Worm (Caenorhabditis elegans) whole organism, L4 larva: Measurements from ENCODE around the gene B0361.3.

Experiments
- D1046.2 ChIP-seq: fragments of 200-800 bp; sonication (Bioruptor generic); IDR thresholded peaks from 2 replicates; pipeline ENCODE4 v1.3.6; 2022; ENCODE audit warnings: missing genetic modification characterization, missing compliant biosample characterization
- F10B5.3 ChIP-seq: sonication (generic microtip); optimal IDR thresholded peaks from 2 replicates; lab custom pipeline; 2016; ENCODE audit warnings: mild to moderate bottlenecking, missing genetic modification characterization, missing compliant biosample characterization
- F37D6.2 ChIP-seq: sonication (generic microtip); optimal IDR thresholded peaks from 2 replicates; lab custom pipeline; 2016; ENCODE audit warnings: mild to moderate bottlenecking, missing genetic modification characterization, missing compliant biosample characterization
- Y48G9A.11 ChIP-seq: fragments of 200-800 bp; sonication (Bioruptor generic); IDR thresholded peaks from 2 replicates; pipeline ENCODE4 v1.3.6; 2022; ENCODE audit warnings: missing genetic modification reagents, missing genetic modification characterization, missing compliant biosample characterization
- Y5F2A.4 ChIP-seq: fragments of 200-800 bp; sonication (Bioruptor generic); optimal IDR thresholded peaks from 2 replicates; lab custom pipeline; 2018; ENCODE audit warnings: mild to moderate bottlenecking, missing genetic modification characterization, missing compliant biosample characterization
- aha-1 ChIP-seq: fragments of 150-350 bp; peaks from one replicate; lab custom pipeline; 2014; ENCODE audit warnings: missing biosample characterization, missing genetic modification characterization
- ama-1 ChIP-seq: fragments of 150-350 bp; optimal IDR thresholded peaks from 2 replicates; lab custom pipeline; 2014; ENCODE audit warnings: inconsistent platforms, mixed read lengths
- ceh-28 ChIP-seq: fragments of 150-350 bp; optimal IDR thresholded peaks from 2 replicates; lab custom pipeline; 2014; ENCODE audit warnings: missing biosample characterization, missing genetic modification reagents, missing genetic modification characterization
- ceh-32 ChIP-seq: sonication (generic microtip); optimal IDR thresholded peaks from 2 replicates; lab custom pipeline; 2016; ENCODE audit warnings: mild to moderate bottlenecking, missing genetic modification characterization, missing compliant biosample characterization; ENCODE audit not compliant: poor library complexity
- ceh-82 ChIP-seq: sonication (generic microtip); optimal IDR thresholded peaks from 2 replicates; lab custom pipeline; 2017; ENCODE audit warnings: missing biosample characterization, missing genetic modification characterization
- ctbp-1 ChIP-seq: fragments of 200-800 bp; sonication (Bioruptor generic); IDR thresholded peaks from 2 replicates; pipeline ENCODE4 v1.3.6; 2022; ENCODE audit warnings: missing genetic modification reagents, missing genetic modification characterization, missing compliant biosample characterization
- daf-16 ChIP-seq, 3 experiments: sonication (generic microtip); optimal IDR thresholded peaks; 2 replicates each; lab custom pipeline; 2016 to 2017; ENCODE audit warnings: missing genetic modification characterization in 3 of 3, missing genetic modification reagents in 3 of 3, mild to moderate bottlenecking in 2 of 3, missing compliant biosample characterization in 2 of 3, missing biosample characterization in 1 of 3, moderate library complexity in 1 of 3
- dmd-6 ChIP-seq: fragments of 200-800 bp; sonication (Bioruptor generic); IDR thresholded peaks from 2 replicates; pipeline ENCODE4 v1.3.6; 2022; ENCODE audit warnings: missing genetic modification reagents, missing genetic modification characterization, missing compliant biosample characterization
- dpl-1 ChIP-seq: fragments of 150-350 bp; optimal IDR thresholded peaks from 2 replicates; lab custom pipeline; 2014; ENCODE audit warnings: missing biosample characterization, missing genetic modification reagents, missing genetic modification characterization
- egl-43 ChIP-seq: fragments of 200-800 bp; sonication (Bioruptor generic); IDR thresholded peaks from 2 replicates; pipeline ENCODE4 v1.3.6; 2022; ENCODE audit warnings: missing genetic modification reagents, missing genetic modification characterization, missing compliant biosample characterization
- hlh-11 ChIP-seq: fragments of 200-800 bp; sonication (Bioruptor generic); optimal IDR thresholded peaks from 2 replicates; lab custom pipeline; 2018; ENCODE audit warnings: mild to moderate bottlenecking, missing genetic modification characterization, missing compliant biosample characterization
- hlh-30 ChIP-seq: sonication (generic microtip); optimal IDR thresholded peaks from 2 replicates; lab custom pipeline; 2017; ENCODE audit warnings: antibody characterized with exemption, mild to moderate bottlenecking, missing genetic modification characterization, missing compliant biosample characterization; ENCODE audit not compliant: insufficient read depth
- hmg-1.1 ChIP-seq: fragments of 200-800 bp; sonication (Bioruptor generic); IDR thresholded peaks from 2 replicates; pipeline ENCODE4 v1.3.6; 2022; ENCODE audit warnings: missing genetic modification reagents, missing genetic modification characterization, missing compliant biosample characterization
- lim-7 ChIP-seq: fragments of 200-800 bp; sonication (Bioruptor generic); IDR thresholded peaks from 2 replicates; pipeline ENCODE4 v1.3.6; 2022; ENCODE audit warnings: missing genetic modification characterization, missing compliant biosample characterization
- lin-15B ChIP-seq: fragments of 150-350 bp; sonication (generic microtip); optimal IDR thresholded peaks from 3 replicates; lab custom pipeline; 2014; ENCODE audit warnings: missing biosample characterization, missing genetic modification characterization
- lin-29 ChIP-seq: fragments of 200-800 bp; sonication (Bioruptor generic); IDR thresholded peaks from 2 replicates; pipeline ENCODE4 v1.3.6; 2022; ENCODE audit warnings: missing genetic modification reagents, missing genetic modification characterization, missing compliant biosample characterization
- lin-38 ChIP-seq: fragments of 200-800 bp; sonication (Bioruptor generic); IDR thresholded peaks from 2 replicates; pipeline ENCODE4 v1.3.6; 2022; ENCODE audit warnings: missing genetic modification reagents, missing genetic modification characterization, missing compliant biosample characterization
- lin-39 ChIP-seq: fragments of 150-350 bp; optimal IDR thresholded peaks from 2 replicates; lab custom pipeline; 2014; ENCODE audit warnings: missing biosample characterization, missing genetic modification reagents, missing genetic modification characterization
- lsy-2 ChIP-seq, 2 experiments: fragments of 150-350 bp in 1 of 2; sonication (generic microtip) in 1 of 2; optimal IDR thresholded peaks; 2 replicates each; lab custom pipeline; 2014 to 2017; ENCODE audit warnings: missing biosample characterization in 2 of 2, missing genetic modification characterization in 2 of 2
- madf-5 ChIP-seq, 2 experiments: fragments of 200-800 bp; sonication (Bioruptor generic); IDR thresholded peaks; 2 replicates each; pipeline ENCODE4 v1.3.6; 2022; ENCODE audit warnings: missing compliant biosample characterization in 2 of 2, missing genetic modification characterization in 2 of 2
- mdl-1 ChIP-seq, 2 experiments: fragments of 150-350 bp in 1 of 2; sonication (generic microtip) in 1 of 2; optimal IDR thresholded peaks; 2 replicates each; lab custom pipeline; 2014 to 2017; ENCODE audit warnings: missing biosample characterization in 2 of 2, missing genetic modification characterization in 2 of 2
- mep-1 ChIP-seq: fragments of 150-350 bp; sonication (generic microtip); optimal IDR thresholded peaks from 3 replicates; lab custom pipeline; 2014; ENCODE audit warnings: missing biosample characterization, missing genetic modification characterization
- mes-2 ChIP-seq: sonication (generic microtip); optimal IDR thresholded peaks from 2 replicates; lab custom pipeline; 2016; ENCODE audit warnings: missing genotype, mild to moderate bottlenecking, missing genetic modification characterization, missing compliant biosample characterization; ENCODE audit not compliant: poor library complexity, severe bottlenecking
- mxl-3 ChIP-seq: fragments of 200-800 bp; sonication (Bioruptor generic); optimal IDR thresholded peaks from 2 replicates; lab custom pipeline; 2018; ENCODE audit warnings: mild to moderate bottlenecking, missing genetic modification characterization, missing compliant biosample characterization
- nhr-28 ChIP-seq: fragments of 150-350 bp; optimal IDR thresholded peaks from 2 replicates; lab custom pipeline; 2014; ENCODE audit warnings: missing biosample characterization, missing genetic modification characterization
- nhr-48 ChIP-seq: sonication (generic microtip); optimal IDR thresholded peaks from 2 replicates; lab custom pipeline; 2016; ENCODE audit warnings: mild to moderate bottlenecking, missing genetic modification characterization, missing compliant biosample characterization
- php-3 ChIP-seq: fragments of 200-800 bp; sonication (Bioruptor generic); IDR thresholded peaks from 2 replicates; pipeline ENCODE4 v1.3.6; 2022; ENCODE audit warnings: missing genetic modification reagents, missing genetic modification characterization, missing compliant biosample characterization
- snpc-1.2 ChIP-seq: fragments of 200-800 bp; sonication (Bioruptor generic); IDR thresholded peaks from 2 replicates; pipeline ENCODE4 v1.3.6; 2022; ENCODE audit warnings: missing genetic modification reagents, missing genetic modification characterization, missing compliant biosample characterization
- snpc-4 ChIP-seq: fragments of 150-350 bp; optimal IDR thresholded peaks from 2 replicates; lab custom pipeline; 2014; ENCODE audit warnings: missing biosample characterization, missing genetic modification characterization
- spr-1 ChIP-seq: sonication (generic microtip); optimal IDR thresholded peaks from 2 replicates; lab custom pipeline; 2016; ENCODE audit warnings: mild to moderate bottlenecking, missing genetic modification characterization, missing compliant biosample characterization
- unc-130 ChIP-seq: sonication (generic microtip); optimal IDR thresholded peaks from 2 replicates; lab custom pipeline; 2016; ENCODE audit warnings: missing genetic modification reagents, missing genetic modification characterization, missing compliant biosample characterization
- unc-62 ChIP-seq, 3 experiments: fragments of 150-350 bp in 1 of 3; sonication (generic microtip); optimal IDR thresholded peaks in 2 of 3; peaks in 1 of 3; 1 replicate in 1 of 3; 2 replicates in 2 of 3; lab custom pipeline; 2014 to 2017; ENCODE audit warnings: missing biosample characterization in 3 of 3, missing genetic modification characterization in 3 of 3, missing genetic modification reagents in 3 of 3, missing genotype in 1 of 3
- vab-7 ChIP-seq: fragments of 200-800 bp; sonication (Bioruptor generic); IDR thresholded peaks from 2 replicates; pipeline ENCODE4 v1.3.6; 2022; ENCODE audit warnings: missing genetic modification reagents, missing genetic modification characterization, missing compliant biosample characterization
- zag-1 ChIP-seq: fragments of 150-350 bp; optimal IDR thresholded peaks from 2 replicates; lab custom pipeline; 2014; ENCODE audit warnings: missing biosample characterization, missing genetic modification characterization
- zfp-3 ChIP-seq: fragments of 200-800 bp; sonication (Bioruptor generic); conservative IDR thresholded peaks from 2 replicates; pipeline ENCODE4 v1.3.6; 2022; ENCODE audit warnings: missing genetic modification reagents, missing genetic modification characterization, missing compliant biosample characterization
- ztf-11 ChIP-seq: fragments of 150-350 bp; optimal IDR thresholded peaks from 2 replicates; lab custom pipeline; 2014; ENCODE audit warnings: missing biosample characterization, missing genetic modification characterization
- ztf-7 ChIP-seq: fragments of 150-350 bp; optimal IDR thresholded peaks from 2 replicates; lab custom pipeline; 2014; ENCODE audit warnings: missing biosample characterization, missing genetic modification characterization

B0361.3 gene

ce11 chrIII:7291216-7291615 is 10.0 kb downstream of the B0361.3 start:
- TF ChIP-seq php-3, result no peak
- TF ChIP-seq unc-62 (GFP tag; optimal IDR thresholded peaks at IDR 0.05 in 1 of 2; lab: Kevin White, UChicago), result peak in 1 of 2 experiments; percentile 52
- TF ChIP-seq unc-62 (tag; optimal IDR thresholded peaks at IDR 0.05; lab: Kevin White, UChicago), result no peak
- TF ChIP-seq, all 104 proteins: peak for 1

DNA sequence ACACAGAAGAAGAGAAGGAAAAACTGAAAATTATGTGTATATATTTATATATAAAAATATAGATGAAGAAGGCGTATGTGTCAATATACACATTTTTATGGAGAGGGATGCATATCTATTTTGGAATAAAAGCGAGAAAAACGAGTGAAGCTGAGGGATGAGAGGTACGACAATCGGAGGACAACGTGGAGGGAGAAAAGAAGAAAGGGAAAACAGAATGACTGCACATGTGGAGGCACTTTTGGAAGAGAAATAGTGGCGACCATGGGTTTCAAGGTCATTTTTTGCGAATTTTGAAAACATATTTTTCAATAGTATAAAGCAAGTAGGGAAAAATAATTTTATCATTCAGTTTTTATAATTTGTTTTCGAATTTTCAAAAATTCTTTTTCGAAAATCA is 11.3 kb downstream of the B0361.3 start:
- peak; percentile 38 for TF ChIP-seq nhr-28
- no peak for TF ChIP-seq ceh-82 (tag; lab: Kevin White, UChicago)
- TF ChIP-seq daf-16 (GFP tag; optimal IDR thresholded peaks at IDR 0.05; lab: Kevin White, UChicago), result no peak
- TF ChIP-seq daf-16 (tag; optimal IDR thresholded peaks at IDR 0.05; lab: Kevin White, UChicago), result no peak
- peak; percentile 31 for TF ChIP-seq mep-1 (tag; lab: Kevin White, UChicago)
- TF ChIP-seq lin-15B (tag; lab: Kevin White, UChicago), result no peak
- TF ChIP-seq zfp-3 (GFP tag; lab: Robert Waterston, UW), result no peak
- TF ChIP-seq mdl-1 (tag; optimal IDR thresholded peaks at IDR 0.05; lab: Kevin White, UChicago), result peak in 1 of 2 experiments; percentile 75
- no peak for TF ChIP-seq egl-43 (GFP tag; lab: Robert Waterston, UW)
- TF ChIP-seq dmd-6, result no peak
- no peak for TF ChIP-seq hmg-1.1 (GFP tag; lab: Robert Waterston, UW)
- TF ChIP-seq mxl-3 (GFP tag; lab: Kevin White, UChicago), result peak; percentile 90
- peak in 1 of 2 experiments; percentile 49 for TF ChIP-seq lsy-2 (tag; optimal IDR thresholded peaks at IDR 0.05; lab: Kevin White, UChicago)
- peak; percentile 8 for TF ChIP-seq mes-2
- TF ChIP-seq hlh-30 (tag; lab: Kevin White, UChicago), result peak; percentile 76
- peak; percentile 91 for TF ChIP-seq aha-1 (tag; lab: Kevin White, UChicago)
- no peak for TF ChIP-seq snpc-1.2 (GFP tag; lab: Robert Waterston, UW)
- TF ChIP-seq php-3, result no peak
- no peak for TF ChIP-seq ctbp-1 (GFP tag; lab: Robert Waterston, UW)
- no peak for TF ChIP-seq ceh-32
- no peak for TF ChIP-seq lin-39 (tag; lab: Kevin White, UChicago)
- TF ChIP-seq spr-1 (tag; lab: Kevin White, UChicago), result no peak
- no peak for TF ChIP-seq lim-7
- TF ChIP-seq zag-1, result no peak
- no peak for TF ChIP-seq snpc-4 (tag; lab: Kevin White, UChicago)
- no peak for TF ChIP-seq lin-29
- TF ChIP-seq vab-7 (GFP tag; lab: Robert Waterston, UW), result no peak
- no peak for TF ChIP-seq nhr-48 (tag; lab: Kevin White, UChicago)
- TF ChIP-seq, all 104 proteins: peak for 8

DNA sequence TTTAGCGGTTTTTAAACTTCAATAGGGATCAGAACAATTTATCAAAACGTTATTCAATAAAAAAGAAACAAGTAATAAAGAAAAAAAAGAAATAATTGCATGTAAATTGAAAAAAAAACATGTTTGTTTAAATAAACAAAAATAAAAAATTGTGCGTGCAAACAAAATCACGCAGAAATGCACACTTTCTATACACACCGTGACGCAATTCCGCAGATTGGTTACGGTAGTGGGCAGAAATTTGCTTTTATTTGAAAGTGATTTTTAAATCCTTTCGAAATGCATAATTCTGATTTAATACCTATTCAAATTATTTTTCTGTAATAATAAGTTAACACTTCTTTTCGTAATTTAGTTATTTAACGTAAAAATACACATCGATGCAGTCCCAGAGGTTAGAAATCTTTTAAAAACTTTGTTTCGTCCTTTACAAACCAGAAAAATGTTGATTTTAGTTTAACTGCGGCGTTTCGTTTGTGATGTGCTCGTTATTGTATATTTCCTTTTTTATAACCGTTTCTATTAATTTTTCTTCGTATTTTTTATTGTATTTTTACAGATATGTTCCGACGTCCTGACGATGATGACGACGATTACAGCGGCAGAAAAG is 11.9 kb downstream of the B0361.3 start, which contains the start of gene cwf-19L2:
Gene cwf-19L2 (plus strand): TSS at position 560 of the 610 bp plus-strand sequence.
- TF ChIP-seq lsy-2 (tag; optimal IDR thresholded peaks at IDR 0.05; lab: Kevin White, UChicago), result peak in 1 of 2 experiments; percentile 87
- TF ChIP-seq aha-1 (tag; lab: Kevin White, UChicago), result peak; percentile 21
- TF ChIP-seq hmg-1.1 (GFP tag; lab: Robert Waterston, UW), result no peak
- peak; percentile 27 for TF ChIP-seq mes-2
- TF ChIP-seq ztf-11, result no peak
- TF ChIP-seq unc-130 (GFP tag; lab: Kevin White, UChicago), result peak; percentile 31
- TF ChIP-seq spr-1 (tag; lab: Kevin White, UChicago), result no peak
- TF ChIP-seq F10B5.3 (tag; lab: Kevin White, UChicago), result no peak

DNA sequence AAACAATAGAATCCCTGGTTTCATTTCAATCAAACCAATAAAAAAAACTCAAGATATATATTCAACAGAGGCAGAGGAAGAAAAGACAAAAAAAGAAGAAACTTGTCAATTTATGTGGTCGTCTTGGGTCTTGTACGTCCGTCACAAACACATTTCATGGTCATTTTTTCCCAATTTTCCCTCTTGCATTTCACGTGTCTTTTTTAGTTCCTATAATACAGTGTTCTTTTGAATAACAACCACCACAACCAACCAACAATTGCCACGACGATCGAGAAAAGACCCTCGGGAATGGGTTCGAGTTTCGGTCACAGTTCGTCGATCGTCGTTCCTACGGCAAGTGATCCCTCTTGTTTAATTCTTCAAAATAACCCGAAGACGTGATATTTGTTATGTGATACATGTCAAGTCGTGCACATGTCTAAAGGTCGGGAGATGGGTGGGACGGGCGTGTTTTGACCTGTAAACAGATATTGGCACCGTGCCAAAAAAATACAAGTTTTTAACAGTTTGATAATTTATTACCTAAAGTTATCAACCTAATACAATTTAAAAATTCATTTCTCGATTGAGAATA is 14.9 kb downstream of the B0361.3 start:
- TF ChIP-seq egl-43 (GFP tag; lab: Robert Waterston, UW) (no peak), dmd-6 (0 out of 2 replicates have a peak, but pooled peaks have one; percentile 10), ceh-28 (tag; lab: Kevin White, UChicago) (no peak), Y48G9A.11 (GFP tag; lab: Robert Waterston, UW) (no peak), lin-38 (GFP tag; lab: Robert Waterston, UW) (no peak), unc-62 (GFP tag; optimal IDR thresholded peaks at IDR 0.05 in 1 of 2; lab: Kevin White, UChicago) (peak in 1 of 2 experiments; percentile 99), unc-62 (tag; optimal IDR thresholded peaks at IDR 0.05; lab: Kevin White, UChicago) (no peak), aha-1 (tag; lab: Kevin White, UChicago) (peak; percentile 13), F37D6.2 (tag; lab: Kevin White, UChicago) (no peak), madf-5 (GFP tag; IDR thresholded peaks at IDR 0.05; lab: Robert Waterston, UW) (no peak), ama-1 (lab: Kevin White, UChicago) (no peak), hlh-30 (tag; lab: Kevin White, UChicago) (peak; percentile 25), Y5F2A.4 (GFP tag; lab: Kevin White, UChicago) (no peak), hlh-11 (peak; percentile 21), ztf-7 (tag; lab: Kevin White, UChicago) (no peak), lsy-2 (tag; optimal IDR thresholded peaks at IDR 0.05; lab: Kevin White, UChicago) (peak in 1 of 2 experiments; percentile 35), dpl-1 (no peak), D1046.2 (GFP tag; lab: Robert Waterston, UW) (no peak)
